Worm (Caenorhabditis elegans) whole organism, L4/young adult: ENCODE measurements around the gene B0252.11.

Experiments
- W03F9.2 ChIP-seq: fragments of 150-350 bp; optimal IDR thresholded peaks from 2 replicates; lab custom pipeline; 2014; ENCODE audit warnings: missing biosample characterization, missing genetic modification characterization
- dao-5 ChIP-seq: sonication (generic microtip); optimal IDR thresholded peaks from 2 replicates; lab custom pipeline; 2016; ENCODE audit warnings: missing genotype, missing genetic modification characterization, moderate library complexity, missing compliant biosample characterization
- him-1 ChIP-seq: sonication (generic microtip); optimal IDR thresholded peaks from 2 replicates; lab custom pipeline; 2016; ENCODE audit warnings: missing genotype, missing genetic modification reagents, missing genetic modification characterization, missing compliant biosample characterization

Gene B0252.11

ce11 chrII:6917710-6918109 lies at the start of gene B0252.11:
B0252.11 (minus strand) TSS chrII:6917810.
- no peak for TF ChIP-seq him-1
- TF ChIP-seq W03F9.2 (tag; lab: Kevin White, UChicago): no peak
- TF ChIP-seq dao-5 (tag; lab: Kevin White, UChicago): no peak

ce11 chrII:6965573-6965972 lies 48.0 kb upstream of the B0252.11 start, which contains the start of gene tra-2:
tra-2 (minus strand) TSS chrII:6965673.
- TF ChIP-seq him-1: no peak

- TF ChIP-seq him-1 (no peak), dao-5 (tag; lab: Kevin White, UChicago) (no peak), W03F9.2 (tag; lab: Kevin White, UChicago) (no peak)
Measured at ce11 chrII:6958136-6958535, 40.5 kb upstream of the B0252.11 start.

- TF ChIP-seq dao-5 (tag; lab: Kevin White, UChicago) (no peak), W03F9.2 (tag; lab: Kevin White, UChicago) (no peak), him-1 (no peak)
Measured at ce11 chrII:6955084-6955697, 37.6 kb upstream of the B0252.11 start.

ce11 chrII:6951250-6951806 lies 33.7 kb upstream of the B0252.11 start, which contains the start of the genes malt-1 and ceh-38:
malt-1 (minus strand) TSS chrII:6951300.
ceh-38 (plus strand) TSS chrII:6951526.
- TF ChIP-seq W03F9.2 (tag; lab: Kevin White, UChicago): peak; percentile 89
- peak; percentile 10 for TF ChIP-seq dao-5 (tag; lab: Kevin White, UChicago)
- peak; percentile 95 for TF ChIP-seq him-1

ce11 chrII:6943299-6944051 lies 25.9 kb upstream of the B0252.11 start:
- TF ChIP-seq W03F9.2 (tag; lab: Kevin White, UChicago) (no peak), him-1 (peak; percentile 33)

- TF ChIP-seq him-1: no peak
- TF ChIP-seq dao-5 (tag; lab: Kevin White, UChicago): no peak
- TF ChIP-seq W03F9.2 (tag; lab: Kevin White, UChicago): no peak
Measured at ce11 chrII:6941520-6941919, 23.9 kb upstream of the B0252.11 start.

- TF ChIP-seq him-1 (no peak), W03F9.2 (tag; lab: Kevin White, UChicago) (no peak), dao-5 (tag; lab: Kevin White, UChicago) (no peak)
Measured at ce11 chrII:6940726-6941230, 23.2 kb upstream of the B0252.11 start.

- TF ChIP-seq dao-5 (tag; lab: Kevin White, UChicago) (no peak), him-1 (no peak), W03F9.2 (tag; lab: Kevin White, UChicago) (no peak)
Measured at ce11 chrII:6939873-6940272, 22.3 kb upstream of the B0252.11 start.

- TF ChIP-seq W03F9.2 (tag; lab: Kevin White, UChicago): no peak
- TF ChIP-seq dao-5 (tag; lab: Kevin White, UChicago): no peak
- TF ChIP-seq him-1: no peak
Measured at ce11 chrII:6937057-6937456, 19.4 kb upstream of the B0252.11 start.

- TF ChIP-seq dao-5 (tag; lab: Kevin White, UChicago) (no peak), him-1 (no peak), W03F9.2 (tag; lab: Kevin White, UChicago) (no peak)
Measured at ce11 chrII:6936528-6936927, 18.9 kb upstream of the B0252.11 start.

- TF ChIP-seq him-1 (no peak), W03F9.2 (tag; lab: Kevin White, UChicago) (no peak), dao-5 (tag; lab: Kevin White, UChicago) (no peak)
Measured at ce11 chrII:6935975-6936374, 18.4 kb upstream of the B0252.11 start.

- no peak for TF ChIP-seq W03F9.2 (tag; lab: Kevin White, UChicago)
- TF ChIP-seq him-1: no peak
- no peak for TF ChIP-seq dao-5 (tag; lab: Kevin White, UChicago)
Measured at ce11 chrII:6934729-6935128, 17.1 kb upstream of the B0252.11 start.

ce11 chrII:6932978-6933377 lies 15.4 kb upstream of the B0252.11 start:
- TF ChIP-seq him-1: no peak
- no peak for TF ChIP-seq dao-5 (tag; lab: Kevin White, UChicago)
- no peak for TF ChIP-seq W03F9.2 (tag; lab: Kevin White, UChicago)
